Worm (Caenorhabditis elegans): ENCODE data around the gene ral-1.

DNA sequence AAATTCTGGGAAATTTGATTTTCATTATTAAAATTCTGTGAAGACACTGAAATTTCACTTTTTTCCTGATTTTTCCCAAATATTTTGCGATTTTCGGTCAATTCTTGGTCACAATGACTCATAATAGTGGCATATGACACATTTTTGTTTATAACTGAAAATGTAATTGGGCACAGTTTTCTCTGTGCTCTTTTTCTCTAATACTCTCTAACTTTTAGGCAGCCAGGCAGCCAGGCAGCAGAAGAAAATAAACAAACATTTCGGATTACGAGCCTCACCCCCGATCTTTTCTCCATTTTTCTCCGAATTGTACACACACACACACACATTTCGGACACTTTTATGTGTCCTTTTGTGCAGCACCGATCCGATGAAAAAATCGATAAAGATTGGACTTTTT is 3.7 kb upstream of the ral-1 start:
- TF ChIP-seq nhr-77 (tag; optimal IDR thresholded peaks at IDR 0.05): no peak
- no peak for TF ChIP-seq unc-39 (tag; optimal IDR thresholded peaks at IDR 0.05)
- no peak for TF ChIP-seq unc-62 (GFP tag; optimal IDR thresholded peaks at IDR 0.05)
- no peak for TF ChIP-seq ztf-1 (GFP tag; conservative IDR thresholded peaks at IDR 0.05)
- TF ChIP-seq dmd-4 (tag; optimal IDR thresholded peaks at IDR 0.05): no peak
- no peak for TF ChIP-seq ceh-16 (tag; optimal IDR thresholded peaks at IDR 0.05)
- no peak for TF ChIP-seq ztf-4 (tag; optimal IDR thresholded peaks at IDR 0.05)
- TF ChIP-seq blmp-1 (tag; optimal IDR thresholded peaks at IDR 0.05; ENCODE audit: insufficient read depth): no peak
- no peak for TF ChIP-seq nhr-12 (tag; optimal IDR thresholded peaks at IDR 0.05)
- no peak for TF ChIP-seq aly-2 (tag; optimal IDR thresholded peaks at IDR 0.05)

Data from whole organism, L2 larva.